Worm (Caenorhabditis elegans) whole organism, late embryonic: ENCODE results near the gene R07E5.15.

Source experiments
- C08G9.2 ChIP-seq: sonication (generic microtip); optimal IDR thresholded peaks from 2 replicates; lab custom pipeline; 2016; ENCODE audit warnings: mild to moderate bottlenecking, missing genetic modification characterization, moderate library complexity, missing compliant biosample characterization
- ceh-48 ChIP-seq: sonication (generic microtip); optimal IDR thresholded peaks from 2 replicates; lab custom pipeline; 2016; ENCODE audit warnings: missing genetic modification characterization, inconsistent platforms, missing compliant biosample characterization
- rnt-1 ChIP-seq: sonication (generic microtip); optimal IDR thresholded peaks from 2 replicates; lab custom pipeline; 2016; ENCODE audit warnings: missing genetic modification characterization, missing compliant biosample characterization
- unc-55 ChIP-seq: sonication (generic microtip); optimal IDR thresholded peaks from 2 replicates; lab custom pipeline; 2017; ENCODE audit warnings: missing biosample characterization, missing genetic modification reagents, missing genetic modification characterization

ce11 chrIII:4370585-4370984, 30.7 kb upstream of the R07E5.15 start, which contains the start of gene ckb-3:
- TF ChIP-seq unc-55 (GFP tag; lab: Kevin White, UChicago), result no peak
- TF ChIP-seq ceh-48 (tag; lab: Kevin White, UChicago), result no peak
- TF ChIP-seq rnt-1 (tag; lab: Kevin White, UChicago), result no peak
- no peak for TF ChIP-seq C08G9.2 (tag; lab: Kevin White, UChicago)
